Worm (Caenorhabditis elegans) whole organism, L4 larva: ENCODE measurements around the gene fipr-7.

Experiments
- D1046.2 ChIP-seq: fragments of 200-800 bp; sonication (Bioruptor generic); IDR thresholded peaks from 2 replicates; pipeline ENCODE4 v1.3.6; 2022; ENCODE audit warnings: missing genetic modification characterization, missing compliant biosample characterization
- F37D6.2 ChIP-seq: sonication (generic microtip); optimal IDR thresholded peaks from 2 replicates; lab custom pipeline; 2016; ENCODE audit warnings: mild to moderate bottlenecking, missing genetic modification characterization, missing compliant biosample characterization
- R02D3.7 ChIP-seq: fragments of 150-350 bp; sonication (generic microtip); optimal IDR thresholded peaks from 3 replicates; lab custom pipeline; 2014; ENCODE audit warnings: missing biosample characterization, missing genetic modification characterization
- T20F7.1 ChIP-seq: fragments of 200-800 bp; sonication (Bioruptor generic); optimal IDR thresholded peaks from 2 replicates; lab custom pipeline; 2018; ENCODE audit warnings: mild to moderate bottlenecking, missing genetic modification characterization, missing compliant biosample characterization
- Y105C5A.15 ChIP-seq: fragments of 200-800 bp; sonication (Bioruptor generic); IDR thresholded peaks from 2 replicates; pipeline ENCODE4 v1.3.6; 2022; ENCODE audit warnings: missing genetic modification characterization, missing compliant biosample characterization
- ZK337.2 ChIP-seq: fragments of 200-800 bp; sonication (Bioruptor generic); IDR thresholded peaks from 2 replicates; pipeline ENCODE4 v1.3.6; 2022; ENCODE audit warnings: missing genetic modification reagents, missing genetic modification characterization, missing compliant biosample characterization
- attf-4 ChIP-seq: sonication (generic microtip); optimal IDR thresholded peaks from 3 replicates; lab custom pipeline; 2017; ENCODE audit warnings: missing biosample characterization, missing genetic modification characterization
- ceh-20 ChIP-seq: fragments of 200-800 bp; sonication (Bioruptor generic); IDR thresholded peaks from 2 replicates; pipeline ENCODE4 v1.3.6; 2022; ENCODE audit warnings: missing genetic modification reagents, missing genetic modification characterization, missing compliant biosample characterization
- ceh-28 ChIP-seq: fragments of 150-350 bp; optimal IDR thresholded peaks from 2 replicates; lab custom pipeline; 2014; ENCODE audit warnings: missing biosample characterization, missing genetic modification reagents, missing genetic modification characterization
- ceh-32 ChIP-seq: sonication (generic microtip); optimal IDR thresholded peaks from 2 replicates; lab custom pipeline; 2016; ENCODE audit warnings: mild to moderate bottlenecking, missing genetic modification characterization, missing compliant biosample characterization; ENCODE audit not compliant: poor library complexity
- ceh-82 ChIP-seq: sonication (generic microtip); optimal IDR thresholded peaks from 2 replicates; lab custom pipeline; 2017; ENCODE audit warnings: missing biosample characterization, missing genetic modification characterization
- ces-1 ChIP-seq: fragments of 150-350 bp; sonication (generic microtip); optimal IDR thresholded peaks from 4 replicates; lab custom pipeline; 2014; ENCODE audit warnings: missing biosample characterization, missing genetic modification reagents, missing genetic modification characterization
- daf-19 ChIP-seq: fragments of 200-800 bp; sonication (Bioruptor generic); conservative IDR thresholded peaks from 2 replicates; pipeline ENCODE4 v1.3.6; 2022; ENCODE audit warnings: missing genetic modification characterization, missing compliant biosample characterization
- dmd-6 ChIP-seq: fragments of 200-800 bp; sonication (Bioruptor generic); IDR thresholded peaks from 2 replicates; pipeline ENCODE4 v1.3.6; 2022; ENCODE audit warnings: missing genetic modification reagents, missing genetic modification characterization, missing compliant biosample characterization
- egl-27 ChIP-seq: sonication (generic microtip); optimal IDR thresholded peaks from 3 replicates; lab custom pipeline; 2017; ENCODE audit warnings: missing biosample characterization, missing genetic modification reagents, missing genetic modification characterization
- egl-43 ChIP-seq: fragments of 200-800 bp; sonication (Bioruptor generic); IDR thresholded peaks from 2 replicates; pipeline ENCODE4 v1.3.6; 2022; ENCODE audit warnings: missing genetic modification reagents, missing genetic modification characterization, missing compliant biosample characterization
- hlh-11 ChIP-seq: fragments of 200-800 bp; sonication (Bioruptor generic); optimal IDR thresholded peaks from 2 replicates; lab custom pipeline; 2018; ENCODE audit warnings: mild to moderate bottlenecking, missing genetic modification characterization, missing compliant biosample characterization
- lin-1 ChIP-seq: fragments of 200-800 bp; sonication (Bioruptor generic); IDR thresholded peaks from 2 replicates; pipeline ENCODE4 v1.3.6; 2022; ENCODE audit warnings: missing genetic modification reagents, missing genetic modification characterization, missing compliant biosample characterization
- lin-13 ChIP-seq: fragments of 150-350 bp; optimal IDR thresholded peaks from 2 replicates; lab custom pipeline; 2014; ENCODE audit warnings: missing biosample characterization, missing genetic modification reagents, missing genetic modification characterization
- lin-38 ChIP-seq: fragments of 200-800 bp; sonication (Bioruptor generic); IDR thresholded peaks from 2 replicates; pipeline ENCODE4 v1.3.6; 2022; ENCODE audit warnings: missing genetic modification reagents, missing genetic modification characterization, missing compliant biosample characterization
- lir-3 ChIP-seq: sonication (generic microtip); optimal IDR thresholded peaks from 2 replicates; lab custom pipeline; 2016; ENCODE audit warnings: mild to moderate bottlenecking, missing genetic modification characterization, missing compliant biosample characterization
- mep-1 ChIP-seq: fragments of 150-350 bp; sonication (generic microtip); optimal IDR thresholded peaks from 3 replicates; lab custom pipeline; 2014; ENCODE audit warnings: missing biosample characterization, missing genetic modification characterization
- mxl-2 ChIP-seq: fragments of 200-800 bp; sonication (Bioruptor generic); conservative IDR thresholded peaks from 2 replicates; pipeline ENCODE4 v1.3.6; 2022; ENCODE audit warnings: missing genetic modification reagents, missing genetic modification characterization, missing compliant biosample characterization
- mxl-3 ChIP-seq: fragments of 200-800 bp; sonication (Bioruptor generic); optimal IDR thresholded peaks from 2 replicates; lab custom pipeline; 2018; ENCODE audit warnings: mild to moderate bottlenecking, missing genetic modification characterization, missing compliant biosample characterization
- nhr-25 ChIP-seq: sonication (generic microtip); optimal IDR thresholded peaks from 2 replicates; lab custom pipeline; 2017; ENCODE audit warnings: missing genetic modification characterization, mild to moderate bottlenecking, missing compliant biosample characterization, antibody characterized with exemption, moderate library complexity, borderline replicate concordance; ENCODE audit not compliant: insufficient read depth
- nhr-6 ChIP-seq: fragments of 150-350 bp; optimal IDR thresholded peaks from 2 replicates; lab custom pipeline; 2014; ENCODE audit warnings: missing biosample characterization, missing genetic modification characterization
- nhr-76 ChIP-seq: fragments of 150-350 bp; optimal IDR thresholded peaks from 2 replicates; lab custom pipeline; 2014; ENCODE audit warnings: missing biosample characterization, missing genetic modification characterization
- nhr-77 ChIP-seq: fragments of 150-350 bp; optimal IDR thresholded peaks from 2 replicates; lab custom pipeline; 2014; ENCODE audit warnings: missing biosample characterization, missing genetic modification characterization
- saeg-2 ChIP-seq: fragments of 200-800 bp; sonication (Bioruptor generic); IDR thresholded peaks from 2 replicates; pipeline ENCODE4 v1.3.6; 2022; ENCODE audit warnings: missing genetic modification reagents, missing genetic modification characterization, missing compliant biosample characterization
- skn-1 ChIP-seq: fragments of 150-350 bp; optimal IDR thresholded peaks from 2 replicates; lab custom pipeline; 2014; ENCODE audit warnings: missing biosample characterization, missing genetic modification characterization
- snpc-4 ChIP-seq: fragments of 150-350 bp; optimal IDR thresholded peaks from 2 replicates; lab custom pipeline; 2014; ENCODE audit warnings: missing biosample characterization, missing genetic modification characterization
- tag-97 ChIP-seq: fragments of 200-800 bp; sonication (Bioruptor generic); IDR thresholded peaks from 2 replicates; pipeline ENCODE4 v1.3.6; 2022; ENCODE audit warnings: missing genetic modification characterization, missing compliant biosample characterization
- unc-130 ChIP-seq: sonication (generic microtip); optimal IDR thresholded peaks from 2 replicates; lab custom pipeline; 2016; ENCODE audit warnings: missing genetic modification reagents, missing genetic modification characterization, missing compliant biosample characterization
- unc-39 ChIP-seq: sonication (generic microtip); optimal IDR thresholded peaks from 2 replicates; lab custom pipeline; 2017; ENCODE audit warnings: missing biosample characterization, missing genetic modification characterization
- vab-7 ChIP-seq: fragments of 200-800 bp; sonication (Bioruptor generic); IDR thresholded peaks from 2 replicates; pipeline ENCODE4 v1.3.6; 2022; ENCODE audit warnings: missing genetic modification reagents, missing genetic modification characterization, missing compliant biosample characterization
- zag-1 ChIP-seq: fragments of 150-350 bp; optimal IDR thresholded peaks from 2 replicates; lab custom pipeline; 2014; ENCODE audit warnings: missing biosample characterization, missing genetic modification characterization
- zip-11 ChIP-seq: fragments of 200-800 bp; sonication (Bioruptor generic); IDR thresholded peaks from 2 replicates; pipeline ENCODE4 v1.3.6; 2022; ENCODE audit warnings: missing genetic modification characterization, missing compliant biosample characterization
- ztf-7 ChIP-seq: fragments of 150-350 bp; optimal IDR thresholded peaks from 2 replicates; lab custom pipeline; 2014; ENCODE audit warnings: missing biosample characterization, missing genetic modification characterization

The fipr-7 gene

DNA sequence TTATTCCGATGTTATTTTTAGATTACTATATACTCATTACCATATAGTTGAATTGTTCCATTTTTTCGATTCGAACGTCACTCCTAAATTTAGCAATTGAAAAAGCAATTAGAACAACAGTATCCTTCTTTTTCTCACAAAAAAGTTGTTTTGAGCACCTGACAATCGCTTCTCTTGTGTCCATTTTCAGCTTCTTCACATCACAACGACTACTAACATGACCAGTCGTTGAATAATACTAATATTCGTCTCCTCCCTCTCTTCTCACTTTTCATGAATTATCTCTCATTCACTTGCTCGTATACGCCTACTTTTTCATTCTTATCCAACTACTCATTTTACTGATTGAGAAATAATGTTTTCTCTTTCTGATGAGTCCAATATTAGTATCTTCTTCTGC is 12.9 kb upstream of the fipr-7 start, which contains the start of gene ZK856.14:
Gene ZK856.14 (plus strand): TSS at position 301 of the 400 bp plus-strand sequence.
- TF ChIP-seq mep-1 (no peak), lin-1 (GFP tag; lab: Robert Waterston, UW) (no peak), lin-13 (GFP tag; lab: Kevin White, UChicago) (no peak), egl-43 (GFP tag; lab: Robert Waterston, UW) (no peak), D1046.2 (GFP tag; lab: Robert Waterston, UW) (no peak), nhr-76 (no peak), ceh-28 (no peak), lir-3 (no peak), ceh-32 (tag; lab: Kevin White, UChicago) (no peak), ces-1 (no peak), skn-1 (tag; lab: Kevin White, UChicago) (no peak)

- TF ChIP-seq vab-7 (GFP tag; lab: Robert Waterston, UW) (no peak), ceh-82 (tag; lab: Kevin White, UChicago) (no peak), Y105C5A.15 (GFP tag; lab: Robert Waterston, UW) (no peak), ceh-20 (GFP tag; lab: Robert Waterston, UW) (no peak), egl-27 (tag; lab: Kevin White, UChicago) (no peak), nhr-77 (tag; lab: Kevin White, UChicago) (no peak), lin-38 (no peak), nhr-25 (tag; lab: Kevin White, UChicago) (no peak), nhr-6 (tag; lab: Kevin White, UChicago) (no peak), unc-130 (no peak), zag-1 (tag; lab: Kevin White, UChicago) (no peak), snpc-4 (tag; lab: Kevin White, UChicago) (no peak), daf-19 (GFP tag; lab: Robert Waterston, UW) (no peak), dmd-6 (GFP tag; lab: Robert Waterston, UW) (no peak), ztf-7 (tag; lab: Kevin White, UChicago) (no peak)
- TF ChIP-seq, all 104 proteins: peak for 0
Observed at ce11 chrV:10220605-10221004, 9.0 kb upstream of the fipr-7 start, which contains the start of gene C12D8.13. TSS of gene C12D8.13 (minus strand) at chrV:10220705.

ce11 chrV:10221317-10221716 is 8.3 kb upstream of the fipr-7 start, which contains the start of the genes fipr-5 and fipr-9:
TSS of gene fipr-5 (minus strand) at chrV:10221417.
TSS of gene fipr-9 (plus strand) at chrV:10221662.
- TF ChIP-seq mxl-2 (no peak), ceh-28 (no peak)
- TF ChIP-seq, all 104 proteins: peak for 0

DNA sequence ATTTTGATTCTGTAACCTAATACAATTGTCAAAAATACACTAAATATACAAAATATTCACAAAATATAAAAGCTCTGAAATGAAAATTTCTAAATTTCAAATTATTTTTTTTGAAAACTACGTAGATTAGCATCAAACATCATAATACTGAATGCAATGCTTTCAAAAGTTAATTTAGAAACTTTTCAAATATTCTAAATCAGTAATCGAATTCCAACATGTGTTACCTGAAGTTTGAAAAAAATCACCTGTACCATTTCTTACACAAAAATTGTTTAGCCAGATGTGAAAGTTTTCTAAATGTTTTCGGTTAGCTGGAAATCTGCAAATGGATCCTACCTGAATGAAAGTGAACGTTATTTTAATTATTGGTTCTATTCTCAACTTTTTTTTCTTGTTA is 7.6 kb upstream of the fipr-7 start, which contains the start of gene C12D8.20:
Gene C12D8.20 (plus strand): TSS at position 301 of the 400 bp plus-strand sequence.
- TF ChIP-seq tag-97 (GFP tag; lab: Robert Waterston, UW) (no peak), R02D3.7 (tag; lab: Kevin White, UChicago) (no peak), snpc-4 (tag; lab: Kevin White, UChicago) (no peak), egl-43 (GFP tag; lab: Robert Waterston, UW) (no peak), unc-130 (no peak), attf-4 (tag; lab: Kevin White, UChicago) (no peak), unc-39 (tag; lab: Kevin White, UChicago) (no peak), zag-1 (tag; lab: Kevin White, UChicago) (no peak), F37D6.2 (tag; lab: Kevin White, UChicago) (no peak), ZK337.2 (GFP tag; lab: Robert Waterston, UW) (no peak), ztf-7 (tag; lab: Kevin White, UChicago) (no peak), hlh-11 (tag; lab: Kevin White, UChicago) (no peak), zip-11 (GFP tag; lab: Robert Waterston, UW) (no peak), mep-1 (no peak), mxl-3 (no peak), T20F7.1 (GFP tag; lab: Kevin White, UChicago) (no peak), ceh-82 (tag; lab: Kevin White, UChicago) (no peak), saeg-2 (GFP tag; lab: Robert Waterston, UW) (no peak)
